Worm (Caenorhabditis elegans) whole organism, L4 larva: ENCODE measurements around the gene F10D7.5.

ENCODE experiments used
- T20F7.1 ChIP-seq: fragments of 200-800 bp; sonication (Bioruptor generic); optimal IDR thresholded peaks from 2 replicates; lab custom pipeline; 2018; ENCODE audit warnings: mild to moderate bottlenecking, missing genetic modification characterization, missing compliant biosample characterization
- T26A8.4 ChIP-seq: fragments of 200-800 bp; sonication (Bioruptor generic); IDR thresholded peaks from 2 replicates; pipeline ENCODE4 v1.3.6; 2022; ENCODE audit warnings: missing genetic modification characterization, missing compliant biosample characterization
- aha-1 ChIP-seq: fragments of 150-350 bp; peaks from one replicate; lab custom pipeline; 2014; ENCODE audit warnings: missing biosample characterization, missing genetic modification characterization
- ama-1 ChIP-seq: fragments of 150-350 bp; optimal IDR thresholded peaks from 2 replicates; lab custom pipeline; 2014; ENCODE audit warnings: inconsistent platforms, mixed read lengths
- ceh-28 ChIP-seq: fragments of 150-350 bp; optimal IDR thresholded peaks from 2 replicates; lab custom pipeline; 2014; ENCODE audit warnings: missing biosample characterization, missing genetic modification reagents, missing genetic modification characterization
- ceh-32 ChIP-seq: sonication (generic microtip); optimal IDR thresholded peaks from 2 replicates; lab custom pipeline; 2016; ENCODE audit warnings: mild to moderate bottlenecking, missing genetic modification characterization, missing compliant biosample characterization; ENCODE audit not compliant: poor library complexity
- ceh-62 ChIP-seq: sonication (generic microtip); optimal IDR thresholded peaks from 2 replicates; lab custom pipeline; 2017; ENCODE audit warnings: missing biosample characterization, missing genetic modification characterization
- ceh-82 ChIP-seq: sonication (generic microtip); optimal IDR thresholded peaks from 2 replicates; lab custom pipeline; 2017; ENCODE audit warnings: missing biosample characterization, missing genetic modification characterization
- ces-1 ChIP-seq: fragments of 150-350 bp; sonication (generic microtip); optimal IDR thresholded peaks from 4 replicates; lab custom pipeline; 2014; ENCODE audit warnings: missing biosample characterization, missing genetic modification reagents, missing genetic modification characterization
- ctbp-1 ChIP-seq: fragments of 200-800 bp; sonication (Bioruptor generic); IDR thresholded peaks from 2 replicates; pipeline ENCODE4 v1.3.6; 2022; ENCODE audit warnings: missing genetic modification reagents, missing genetic modification characterization, missing compliant biosample characterization
- dve-1 ChIP-seq: sonication (generic microtip); optimal IDR thresholded peaks from 2 replicates; lab custom pipeline; 2017; ENCODE audit warnings: antibody characterized with exemption, mild to moderate bottlenecking, missing genetic modification characterization, missing compliant biosample characterization; ENCODE audit not compliant: insufficient read depth
- egl-43 ChIP-seq: fragments of 200-800 bp; sonication (Bioruptor generic); IDR thresholded peaks from 2 replicates; pipeline ENCODE4 v1.3.6; 2022; ENCODE audit warnings: missing genetic modification reagents, missing genetic modification characterization, missing compliant biosample characterization
- fkh-10 ChIP-seq: fragments of 150-350 bp; optimal IDR thresholded peaks from 2 replicates; lab custom pipeline; 2014; ENCODE audit warnings: missing biosample characterization, missing genetic modification reagents, missing genetic modification characterization
- hlh-30 ChIP-seq: sonication (generic microtip); optimal IDR thresholded peaks from 2 replicates; lab custom pipeline; 2017; ENCODE audit warnings: antibody characterized with exemption, mild to moderate bottlenecking, missing genetic modification characterization, missing compliant biosample characterization; ENCODE audit not compliant: insufficient read depth
- lim-7 ChIP-seq: fragments of 200-800 bp; sonication (Bioruptor generic); IDR thresholded peaks from 2 replicates; pipeline ENCODE4 v1.3.6; 2022; ENCODE audit warnings: missing genetic modification characterization, missing compliant biosample characterization
- lin-38 ChIP-seq: fragments of 200-800 bp; sonication (Bioruptor generic); IDR thresholded peaks from 2 replicates; pipeline ENCODE4 v1.3.6; 2022; ENCODE audit warnings: missing genetic modification reagents, missing genetic modification characterization, missing compliant biosample characterization
- lin-39 ChIP-seq: fragments of 150-350 bp; optimal IDR thresholded peaks from 2 replicates; lab custom pipeline; 2014; ENCODE audit warnings: missing biosample characterization, missing genetic modification reagents, missing genetic modification characterization
- lsy-2 ChIP-seq, 2 experiments: fragments of 150-350 bp in 1 of 2; sonication (generic microtip) in 1 of 2; optimal IDR thresholded peaks; 2 replicates each; lab custom pipeline; 2014 to 2017; ENCODE audit warnings: missing biosample characterization in 2 of 2, missing genetic modification characterization in 2 of 2
- madf-9 ChIP-seq: fragments of 200-800 bp; sonication (Bioruptor generic); conservative IDR thresholded peaks from 2 replicates; pipeline ENCODE4 v1.3.6; 2022; ENCODE audit warnings: missing genetic modification reagents, missing genetic modification characterization, missing compliant biosample characterization
- mdl-1 ChIP-seq, 2 experiments: fragments of 150-350 bp in 1 of 2; sonication (generic microtip) in 1 of 2; optimal IDR thresholded peaks; 2 replicates each; lab custom pipeline; 2014 to 2017; ENCODE audit warnings: missing biosample characterization in 2 of 2, missing genetic modification characterization in 2 of 2
- mdt-29 ChIP-seq: fragments of 200-800 bp; sonication (Bioruptor generic); IDR thresholded peaks from 2 replicates; pipeline ENCODE4 v1.3.6; 2022; ENCODE audit warnings: missing genetic modification reagents, missing genetic modification characterization, missing compliant biosample characterization
- mes-2 ChIP-seq: sonication (generic microtip); optimal IDR thresholded peaks from 2 replicates; lab custom pipeline; 2016; ENCODE audit warnings: missing genotype, mild to moderate bottlenecking, missing genetic modification characterization, missing compliant biosample characterization; ENCODE audit not compliant: poor library complexity, severe bottlenecking
- mxl-2 ChIP-seq: fragments of 200-800 bp; sonication (Bioruptor generic); conservative IDR thresholded peaks from 2 replicates; pipeline ENCODE4 v1.3.6; 2022; ENCODE audit warnings: missing genetic modification reagents, missing genetic modification characterization, missing compliant biosample characterization
- mxl-3 ChIP-seq: fragments of 200-800 bp; sonication (Bioruptor generic); optimal IDR thresholded peaks from 2 replicates; lab custom pipeline; 2018; ENCODE audit warnings: mild to moderate bottlenecking, missing genetic modification characterization, missing compliant biosample characterization
- nhr-102 ChIP-seq: sonication (generic microtip); optimal IDR thresholded peaks from 2 replicates; lab custom pipeline; 2016; ENCODE audit warnings: mild to moderate bottlenecking, missing genetic modification characterization, moderate library complexity, missing compliant biosample characterization
- nhr-111 ChIP-seq: fragments of 200-800 bp; sonication (Bioruptor generic); optimal IDR thresholded peaks from 2 replicates; lab custom pipeline; 2018; ENCODE audit warnings: mild to moderate bottlenecking, missing genetic modification characterization, missing compliant biosample characterization
- nhr-237 ChIP-seq: sonication (generic microtip); optimal IDR thresholded peaks from 2 replicates; lab custom pipeline; 2017; ENCODE audit warnings: missing biosample characterization, missing genetic modification characterization
- nhr-25 ChIP-seq: sonication (generic microtip); optimal IDR thresholded peaks from 2 replicates; lab custom pipeline; 2017; ENCODE audit warnings: missing genetic modification characterization, mild to moderate bottlenecking, missing compliant biosample characterization, antibody characterized with exemption, moderate library complexity, borderline replicate concordance; ENCODE audit not compliant: insufficient read depth
- nhr-28 ChIP-seq: fragments of 150-350 bp; optimal IDR thresholded peaks from 2 replicates; lab custom pipeline; 2014; ENCODE audit warnings: missing biosample characterization, missing genetic modification characterization
- nhr-6 ChIP-seq: fragments of 150-350 bp; optimal IDR thresholded peaks from 2 replicates; lab custom pipeline; 2014; ENCODE audit warnings: missing biosample characterization, missing genetic modification characterization
- php-3 ChIP-seq: fragments of 200-800 bp; sonication (Bioruptor generic); IDR thresholded peaks from 2 replicates; pipeline ENCODE4 v1.3.6; 2022; ENCODE audit warnings: missing genetic modification reagents, missing genetic modification characterization, missing compliant biosample characterization
- pqm-1 ChIP-seq: sonication (generic microtip); optimal IDR thresholded peaks from 2 replicates; lab custom pipeline; 2017; ENCODE audit warnings: missing biosample characterization, missing genetic modification characterization
- rbr-2 ChIP-seq: sonication (generic microtip); optimal IDR thresholded peaks from 2 replicates; lab custom pipeline; 2016; ENCODE audit warnings: missing genotype, missing genetic modification characterization, missing compliant biosample characterization
- saeg-2 ChIP-seq: fragments of 200-800 bp; sonication (Bioruptor generic); IDR thresholded peaks from 2 replicates; pipeline ENCODE4 v1.3.6; 2022; ENCODE audit warnings: missing genetic modification reagents, missing genetic modification characterization, missing compliant biosample characterization
- spr-1 ChIP-seq: sonication (generic microtip); optimal IDR thresholded peaks from 2 replicates; lab custom pipeline; 2016; ENCODE audit warnings: mild to moderate bottlenecking, missing genetic modification characterization, missing compliant biosample characterization
- tag-97 ChIP-seq: fragments of 200-800 bp; sonication (Bioruptor generic); IDR thresholded peaks from 2 replicates; pipeline ENCODE4 v1.3.6; 2022; ENCODE audit warnings: missing genetic modification characterization, missing compliant biosample characterization
- unc-39 ChIP-seq: sonication (generic microtip); optimal IDR thresholded peaks from 2 replicates; lab custom pipeline; 2017; ENCODE audit warnings: missing biosample characterization, missing genetic modification characterization
- vab-7 ChIP-seq: fragments of 200-800 bp; sonication (Bioruptor generic); IDR thresholded peaks from 2 replicates; pipeline ENCODE4 v1.3.6; 2022; ENCODE audit warnings: missing genetic modification reagents, missing genetic modification characterization, missing compliant biosample characterization
- zag-1 ChIP-seq: fragments of 150-350 bp; optimal IDR thresholded peaks from 2 replicates; lab custom pipeline; 2014; ENCODE audit warnings: missing biosample characterization, missing genetic modification characterization
- zfp-3 ChIP-seq: fragments of 200-800 bp; sonication (Bioruptor generic); conservative IDR thresholded peaks from 2 replicates; pipeline ENCODE4 v1.3.6; 2022; ENCODE audit warnings: missing genetic modification reagents, missing genetic modification characterization, missing compliant biosample characterization

Gene F10D7.5

DNA sequence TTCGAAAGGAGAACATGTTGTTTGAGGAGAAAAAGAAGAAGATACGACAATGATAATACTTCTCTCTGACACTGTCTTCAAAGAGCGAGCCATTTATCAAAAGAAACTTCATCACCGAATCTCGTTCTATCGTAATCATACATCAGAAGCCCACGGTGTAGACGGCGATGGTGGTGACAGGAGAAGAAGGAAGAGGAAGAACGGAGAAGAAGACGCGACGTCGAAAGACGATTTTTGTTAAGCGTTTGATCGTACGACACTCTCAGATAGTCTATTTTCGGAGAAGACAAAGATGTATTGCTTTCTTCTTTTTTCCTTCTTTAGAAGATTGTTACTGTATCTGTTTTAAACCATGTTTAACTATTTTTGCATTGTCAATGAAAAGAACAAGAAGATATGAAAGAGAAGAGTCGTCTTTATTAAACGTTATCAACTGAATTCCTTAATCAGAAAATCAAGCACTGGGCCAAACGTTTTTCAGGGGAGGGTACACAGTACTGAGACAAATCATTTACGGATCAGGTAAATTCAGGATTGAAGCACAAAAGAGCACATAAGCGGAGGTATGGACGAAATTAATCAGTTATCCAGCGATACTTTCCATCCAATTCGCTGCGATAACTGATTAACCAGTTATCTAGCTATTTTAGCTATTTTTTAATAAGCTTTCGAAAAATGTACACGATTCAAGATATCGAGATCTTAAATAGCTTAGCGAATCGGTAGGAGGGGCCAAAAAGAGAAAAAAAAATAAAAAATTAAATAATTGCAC is 28.6 kb upstream of the F10D7.5 start (continued):
- TF ChIP-seq aha-1 (peak; percentile 100), ctbp-1 (GFP tag; lab: Robert Waterston, UW) (no peak), saeg-2 (GFP tag; lab: Robert Waterston, UW) (no peak), vab-7 (GFP tag; lab: Robert Waterston, UW) (no peak), lim-7 (GFP tag; lab: Robert Waterston, UW) (no peak; the same call in 1 of the 2 replicates), dve-1 (tag; lab: Kevin White, UChicago) (peak; percentile 52), mdl-1 (tag; optimal IDR thresholded peaks at IDR 0.05; lab: Kevin White, UChicago) (peak in 1 of 2 experiments; percentile 59), zfp-3 (GFP tag; lab: Robert Waterston, UW) (peak; percentile 90), ama-1 (peak; percentile 61), ceh-28 (tag; lab: Kevin White, UChicago) (peak; percentile 1), mes-2 (tag; lab: Kevin White, UChicago) (peak; percentile 39), T20F7.1 (GFP tag; lab: Kevin White, UChicago) (peak; percentile 22), T26A8.4 (GFP tag; lab: Robert Waterston, UW) (peak; percentile 92), mxl-3 (GFP tag; lab: Kevin White, UChicago) (peak; percentile 51), nhr-25 (tag; lab: Kevin White, UChicago) (peak; percentile 91), unc-39 (tag; lab: Kevin White, UChicago) (no peak), rbr-2 (tag; lab: Kevin White, UChicago) (peak; percentile 11), pqm-1 (no peak)

DNA sequence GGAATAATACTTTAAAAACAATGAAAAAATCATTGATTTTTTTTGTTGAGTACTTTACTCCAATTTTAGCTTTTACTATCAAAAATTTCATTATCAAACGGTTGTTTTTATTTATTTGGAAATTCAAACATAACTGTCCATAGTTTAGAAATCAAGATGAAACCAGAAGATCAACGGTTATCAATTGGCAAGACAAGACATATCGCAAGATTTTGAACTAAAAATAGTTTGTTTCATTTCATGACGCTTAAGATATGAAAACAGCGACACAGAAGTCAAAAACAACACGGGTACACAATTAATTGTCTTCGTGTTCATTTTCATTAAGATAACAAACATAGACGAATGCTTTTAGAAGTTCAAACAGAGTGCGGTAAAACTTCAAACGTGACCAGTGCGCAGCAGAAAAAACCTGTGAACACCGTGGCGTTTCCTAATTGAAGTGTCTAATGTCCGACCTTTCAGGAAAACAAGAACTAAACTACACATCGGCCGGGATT is 26.1 kb upstream of the F10D7.5 start:
- TF ChIP-seq fkh-10 (GFP tag; lab: Kevin White, UChicago) (no peak), nhr-28 (tag; lab: Kevin White, UChicago) (peak; percentile 16), hlh-30 (tag; lab: Kevin White, UChicago) (peak; percentile 16), nhr-6 (tag; lab: Kevin White, UChicago) (no peak), mxl-3 (GFP tag; lab: Kevin White, UChicago) (no peak), aha-1 (peak; percentile 17), ceh-62 (tag; lab: Kevin White, UChicago) (no peak), T20F7.1 (GFP tag; lab: Kevin White, UChicago) (no peak)

DNA sequence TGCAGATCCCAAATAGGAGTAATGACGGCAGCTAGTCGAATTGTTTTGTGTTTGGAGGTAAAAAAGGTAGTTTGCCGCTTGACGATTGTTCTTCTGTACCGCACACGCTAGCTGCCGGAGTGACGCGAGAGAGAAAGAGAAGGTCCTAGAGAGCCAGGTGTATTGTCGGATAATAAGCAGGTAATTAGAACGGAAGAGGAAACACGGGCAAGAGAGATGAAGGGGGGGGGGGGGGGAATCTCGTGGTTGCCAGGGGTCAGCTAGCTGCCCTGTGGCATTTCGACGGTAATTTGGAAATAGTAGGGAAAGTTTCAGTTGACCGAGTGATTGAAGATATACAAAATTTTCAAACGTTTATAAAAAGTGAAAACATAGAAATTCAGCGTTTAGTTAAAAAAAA is 22.5 kb upstream of the F10D7.5 start, which contains the start of gene crb-1:
TSS of gene crb-1 (minus strand) at position 147 of the 400 bp plus-strand sequence.
- TF ChIP-seq php-3 (GFP tag; lab: Robert Waterston, UW) (no peak), ceh-82 (tag; lab: Kevin White, UChicago) (no peak), tag-97 (GFP tag; lab: Robert Waterston, UW) (no peak), lin-38 (GFP tag; lab: Robert Waterston, UW) (no peak), lsy-2 (tag; optimal IDR thresholded peaks at IDR 0.05; lab: Kevin White, UChicago) (no peak), spr-1 (tag; lab: Kevin White, UChicago) (no peak), zag-1 (tag; lab: Kevin White, UChicago) (no peak), lin-39 (tag; lab: Kevin White, UChicago) (no peak), madf-9 (GFP tag; lab: Robert Waterston, UW) (no peak), nhr-111 (GFP tag; lab: Kevin White, UChicago) (no peak), saeg-2 (GFP tag; lab: Robert Waterston, UW) (no peak), fkh-10 (GFP tag; lab: Kevin White, UChicago) (no peak), egl-43 (GFP tag; lab: Robert Waterston, UW) (no peak), ceh-32 (tag; lab: Kevin White, UChicago) (no peak), T20F7.1 (GFP tag; lab: Kevin White, UChicago) (no peak), nhr-237 (tag; lab: Kevin White, UChicago) (no peak), mdt-29 (no peak), nhr-102 (no peak), mxl-2 (no peak), ces-1 (GFP tag; lab: Kevin White, UChicago) (no peak)
- TF ChIP-seq, all 104 proteins: peak for 0
